Worm (Caenorhabditis elegans): Measurements from ENCODE around the gene abl-1.

DNA sequence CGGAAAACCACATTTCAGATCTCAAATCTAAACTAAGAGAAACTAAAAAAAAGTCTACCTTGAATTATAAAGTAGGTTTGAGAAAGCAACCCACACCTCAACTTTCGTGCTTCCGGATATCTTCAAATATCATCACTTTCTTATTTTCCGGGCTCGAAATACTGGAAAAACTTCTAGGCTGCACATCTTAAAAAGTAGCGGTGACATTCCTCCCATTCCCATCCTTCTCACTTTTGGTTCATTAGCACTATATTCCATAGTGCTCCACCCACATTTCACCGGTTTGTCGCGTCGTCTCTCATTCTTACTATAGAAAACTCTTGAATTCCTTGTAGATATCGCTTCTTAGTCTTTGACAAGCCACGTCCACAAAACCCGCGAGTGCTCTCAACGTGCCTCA is 19.6 kb downstream of the abl-1 start, which contains the start of gene flp-19:
- TF ChIP-seq him-1 (tag; optimal IDR thresholded peaks at IDR 0.05), result no peak
- TF ChIP-seq W03F9.2 (tag; optimal IDR thresholded peaks at IDR 0.05), result no peak
